Fruit fly (Drosophila melanogaster): ENCODE data around the gene Dpp10.

Dpp10 gene

DNA sequence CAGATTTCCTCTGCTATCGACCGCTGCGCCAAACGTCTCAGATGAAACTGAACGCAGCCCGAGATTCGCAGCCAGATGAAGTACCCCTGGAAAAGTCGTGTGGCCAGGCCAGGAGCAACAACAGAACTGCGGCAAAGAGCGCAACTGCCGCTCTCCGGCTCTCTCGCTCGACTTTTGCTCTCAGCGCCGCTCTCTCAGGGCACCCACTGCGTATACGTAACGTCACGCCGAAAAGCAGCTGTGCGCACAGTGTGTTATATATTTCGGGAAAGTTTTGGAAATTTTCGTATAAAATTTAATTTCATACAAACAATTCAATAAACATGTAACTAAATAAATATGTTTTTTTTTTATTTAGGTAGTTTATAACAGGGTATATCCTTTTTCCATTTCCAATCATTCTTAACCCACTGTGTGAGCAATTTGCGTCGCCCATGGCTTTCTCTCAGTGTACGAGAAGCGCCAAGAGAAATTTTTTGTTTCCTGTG, at the start of gene Dpp10:
Gene Dpp10, minus strand, starts transcription at position 51 of the 488 bp plus-strand sequence.
- peak; percentile 58 for TF ChIP-seq Snoo (tag; optimal IDR thresholded peaks at IDR 0.05)
- peak; percentile 2 for TF ChIP-seq D1 (tag; optimal IDR thresholded peaks at IDR 0.05)
- TF ChIP-seq CG4496 (GFP tag; IDR thresholded peaks at IDR 0.05): peak; percentile 90
- TF ChIP-seq Pif1A (GFP tag; optimal IDR thresholded peaks at IDR 0.05): peak; percentile 78
- peak; percentile 72 for TF ChIP-seq CG15710 (tag; optimal IDR thresholded peaks at IDR 0.05)
- TF ChIP-seq CG8159 (tag; optimal IDR thresholded peaks at IDR 0.05): peak; percentile 78
- no peak for TF ChIP-seq gl (tag; optimal IDR thresholded peaks at IDR 0.05)
- TF ChIP-seq CG10348 (GFP tag; IDR thresholded peaks at IDR 0.05): peak; percentile 72
- TF ChIP-seq CG14655 (GFP tag; optimal IDR thresholded peaks at IDR 0.05): peak; percentile 73
- no peak for TF ChIP-seq CG9948 (tag; optimal IDR thresholded peaks at IDR 0.05)
- peak; percentile 89 for TF ChIP-seq Ets98B (GFP tag; IDR thresholded peaks at IDR 0.05)
- TF ChIP-seq EcR (GFP tag; optimal IDR thresholded peaks at IDR 0.05): no peak
- TF ChIP-seq CG8301 (tag; optimal IDR thresholded peaks at IDR 0.05): peak; percentile 66
- peak; percentile 56 for TF ChIP-seq CG34367 (tag; optimal IDR thresholded peaks at IDR 0.05)
- no peak for TF ChIP-seq CG17806 (tag; optimal IDR thresholded peaks at IDR 0.05)
- peak; percentile 55 for TF ChIP-seq Pif1B (GFP tag; optimal IDR thresholded peaks at IDR 0.05)
- TF ChIP-seq CG12605 (GFP tag; IDR thresholded peaks at IDR 0.05): peak; percentile 79
- TF ChIP-seq rn (GFP tag; IDR thresholded peaks at IDR 0.05): 0 out of 2 replicates have a peak, but pooled peaks have one; percentile 17
- peak; percentile 88 for TF ChIP-seq CG32121 (GFP tag; IDR thresholded peaks at IDR 0.05)
- peak; percentile 86 for TF ChIP-seq fd96Ca (GFP tag; IDR thresholded peaks at IDR 0.05)
- TF ChIP-seq CG13204 (GFP tag; optimal IDR thresholded peaks at IDR 0.05): no peak

DNA sequence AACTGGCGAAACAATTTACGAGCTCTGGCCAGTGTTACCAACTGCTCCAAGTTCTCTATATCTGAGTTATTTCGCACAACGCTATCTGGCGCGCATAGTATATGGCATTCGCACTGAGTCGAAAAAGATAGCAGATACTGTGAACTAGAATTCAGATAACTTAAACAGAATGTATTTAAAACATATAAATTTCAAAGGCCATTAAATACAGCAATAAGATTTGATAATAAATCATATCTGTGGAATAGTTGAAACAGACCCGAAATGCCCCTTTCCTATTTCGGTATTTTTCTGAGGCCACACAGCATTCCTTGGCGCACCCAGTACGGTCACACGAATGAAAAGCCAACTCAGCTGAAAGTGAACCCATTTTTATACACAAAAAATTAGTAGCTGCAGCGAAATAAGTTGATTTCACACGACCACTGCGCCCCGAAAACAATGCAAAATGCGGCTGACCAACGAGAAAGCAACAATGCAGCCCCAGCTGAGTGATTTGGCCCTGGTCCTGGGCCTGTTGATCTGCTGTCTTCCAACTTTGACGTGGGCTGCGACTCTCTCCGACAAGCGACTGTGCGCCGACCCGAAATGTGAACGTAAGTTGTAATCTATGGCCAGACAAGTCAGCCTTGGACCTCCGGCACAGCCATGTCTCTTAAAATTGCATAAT, 48.4 kb upstream of the Dpp10 start, which contains the start of the genes CG31635 and Tango1:
Gene CG31635, minus strand, starts transcription at position 30 of the 670 bp plus-strand sequence.
Gene Tango1, plus strand, starts transcription at position 304 of the 670 bp plus-strand sequence.
- TF ChIP-seq Ets98B (GFP tag; IDR thresholded peaks at IDR 0.05) (peak; percentile 36; the same call in 1 of the 2 replicates), CG8301 (tag; optimal IDR thresholded peaks at IDR 0.05) (no peak)

DNA sequence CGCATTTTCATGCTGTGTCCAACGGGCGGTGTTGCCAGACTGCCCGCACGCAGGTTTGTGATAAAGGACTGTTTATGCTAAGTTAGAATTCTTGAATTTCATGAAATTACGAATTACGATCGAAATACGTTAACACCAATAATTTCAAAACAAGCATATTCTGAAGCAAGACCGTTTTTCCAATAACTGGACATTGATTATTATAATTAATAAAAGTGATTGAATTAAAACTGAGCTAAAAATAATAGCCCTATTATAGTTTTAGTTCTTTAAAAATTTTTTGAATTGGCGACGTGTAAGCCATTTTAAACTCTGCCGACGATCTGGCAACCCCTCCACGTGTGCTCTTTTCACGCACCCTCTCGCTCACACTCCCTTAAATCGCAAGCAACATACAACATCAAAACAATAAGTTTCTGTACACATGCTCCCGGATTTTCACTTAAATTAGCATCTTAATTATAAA, 47.3 kb upstream of the Dpp10 start:
- TF ChIP-seq CG34367 (tag; optimal IDR thresholded peaks at IDR 0.05) (peak; percentile 93), CG8159 (tag; optimal IDR thresholded peaks at IDR 0.05) (peak; percentile 92), EcR (GFP tag; optimal IDR thresholded peaks at IDR 0.05) (no peak), CG12605 (GFP tag; IDR thresholded peaks at IDR 0.05) (peak; percentile 88), Ets98B (GFP tag; IDR thresholded peaks at IDR 0.05) (peak; percentile 90), CG10348 (GFP tag; IDR thresholded peaks at IDR 0.05) (peak; percentile 78), CG9948 (tag; optimal IDR thresholded peaks at IDR 0.05) (peak; percentile 92), Pif1A (GFP tag; optimal IDR thresholded peaks at IDR 0.05) (no peak), CG15710 (tag; optimal IDR thresholded peaks at IDR 0.05) (peak; percentile 93), CG32121 (GFP tag; IDR thresholded peaks at IDR 0.05) (peak; percentile 95), fd96Ca (GFP tag; IDR thresholded peaks at IDR 0.05) (peak; percentile 91), gl (tag; optimal IDR thresholded peaks at IDR 0.05) (peak; percentile 77), Snoo (tag; optimal IDR thresholded peaks at IDR 0.05) (peak; percentile 91), CG14655 (GFP tag; optimal IDR thresholded peaks at IDR 0.05) (peak; percentile 97), CG13204 (GFP tag; optimal IDR thresholded peaks at IDR 0.05) (no peak), Pif1B (GFP tag; optimal IDR thresholded peaks at IDR 0.05) (peak; percentile 86), D1 (tag; optimal IDR thresholded peaks at IDR 0.05) (no peak), rn (GFP tag; IDR thresholded peaks at IDR 0.05) (peak; percentile 90), CG4496 (GFP tag; IDR thresholded peaks at IDR 0.05) (peak; percentile 95), CG17806 (tag; optimal IDR thresholded peaks at IDR 0.05) (peak; percentile 90), CG8301 (tag; optimal IDR thresholded peaks at IDR 0.05) (peak; percentile 96)

DNA sequence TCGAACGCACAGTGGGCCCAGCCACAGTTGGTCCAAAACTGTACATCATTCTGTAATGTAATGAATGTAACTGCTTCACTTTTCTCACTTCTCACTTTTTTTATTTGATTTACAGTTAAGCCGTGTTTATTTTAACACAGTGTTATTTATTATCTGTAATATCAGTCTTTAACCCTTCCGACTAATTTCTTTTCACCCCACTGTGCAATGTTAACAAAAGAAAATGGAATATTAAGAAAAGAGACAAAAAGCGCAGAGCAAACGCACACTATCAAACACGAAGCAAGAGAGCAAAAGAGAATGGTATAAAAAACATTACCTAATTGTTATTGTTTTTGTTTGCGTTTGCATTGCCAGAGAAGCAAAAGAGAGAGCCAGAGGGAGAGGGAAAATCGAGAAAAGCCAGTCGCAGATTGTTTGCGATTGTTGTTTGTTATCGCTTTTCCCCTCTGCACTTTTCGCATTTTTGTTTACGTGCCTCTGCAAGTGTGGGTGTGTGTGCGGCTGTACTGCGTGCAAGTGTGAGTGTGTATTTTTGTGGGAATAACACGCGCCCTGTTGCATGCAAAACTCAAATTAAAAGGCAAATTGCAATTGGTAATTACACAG, 46.3 kb upstream of the Dpp10 start:
- TF ChIP-seq CG17806 (tag; optimal IDR thresholded peaks at IDR 0.05): peak; percentile 90
- peak; percentile 82 for TF ChIP-seq CG34367 (tag; optimal IDR thresholded peaks at IDR 0.05)
- TF ChIP-seq D1 (tag; optimal IDR thresholded peaks at IDR 0.05): peak; percentile 68
- peak; percentile 97 for TF ChIP-seq Ets98B (GFP tag; IDR thresholded peaks at IDR 0.05)
- peak; percentile 88 for TF ChIP-seq CG10348 (GFP tag; IDR thresholded peaks at IDR 0.05)
- peak; percentile 94 for TF ChIP-seq Pif1B (GFP tag; optimal IDR thresholded peaks at IDR 0.05)
- peak; percentile 95 for TF ChIP-seq CG14655 (GFP tag; optimal IDR thresholded peaks at IDR 0.05)
- peak; percentile 73 for TF ChIP-seq CG13204 (GFP tag; optimal IDR thresholded peaks at IDR 0.05)
- TF ChIP-seq CG15710 (tag; optimal IDR thresholded peaks at IDR 0.05): peak; percentile 82
- TF ChIP-seq EcR (GFP tag; optimal IDR thresholded peaks at IDR 0.05): peak; percentile 3
- TF ChIP-seq CG8159 (tag; optimal IDR thresholded peaks at IDR 0.05): peak; percentile 89
- TF ChIP-seq gl (tag; optimal IDR thresholded peaks at IDR 0.05): peak; percentile 82
- TF ChIP-seq Snoo (tag; optimal IDR thresholded peaks at IDR 0.05): peak; percentile 90
- TF ChIP-seq CG32121 (GFP tag; IDR thresholded peaks at IDR 0.05): peak; percentile 98
- peak; percentile 92 for TF ChIP-seq rn (GFP tag; IDR thresholded peaks at IDR 0.05)
- TF ChIP-seq CG4496 (GFP tag; IDR thresholded peaks at IDR 0.05): peak; percentile 98
- TF ChIP-seq Pif1A (GFP tag; optimal IDR thresholded peaks at IDR 0.05): peak; percentile 97
- TF ChIP-seq CG9948 (tag; optimal IDR thresholded peaks at IDR 0.05): peak; percentile 91
- peak; percentile 96 for TF ChIP-seq CG12605 (GFP tag; IDR thresholded peaks at IDR 0.05)
- peak; percentile 96 for TF ChIP-seq fd96Ca (GFP tag; IDR thresholded peaks at IDR 0.05)
- peak; percentile 96 for TF ChIP-seq CG8301 (tag; optimal IDR thresholded peaks at IDR 0.05)

All from whole organism, pupa.